Fruit fly (Drosophila melanogaster): ENCODE measurements around the gene CG33689.

The CG33689 gene

dm6 chr3L:16193851-16194709, 5.9 kb upstream of the CG33689 start (continued):
- TF ChIP-seq MESR4 (GFP tag; optimal IDR thresholded peaks at IDR 0.05) (no peak), CG4328 (GFP tag; optimal IDR thresholded peaks at IDR 0.05) (no peak), CG11093 (GFP tag; IDR thresholded peaks at IDR 0.05) (no peak), CG30403 (GFP tag; optimal IDR thresholded peaks at IDR 0.05) (no peak), tx (GFP tag; optimal IDR thresholded peaks at IDR 0.05) (no peak), usp (GFP tag; optimal IDR thresholded peaks at IDR 0.05) (no peak), Dip2 (GFP tag; IDR thresholded peaks at IDR 0.05) (no peak), fu2 (GFP tag; optimal IDR thresholded peaks at IDR 0.05) (no peak), NK7.1 (GFP tag; optimal IDR thresholded peaks at IDR 0.05) (no peak), CG5953 (GFP tag; IDR thresholded peaks at IDR 0.05) (no peak), tup (GFP tag; optimal IDR thresholded peaks at IDR 0.05) (no peak), ATbp (GFP tag; optimal IDR thresholded peaks at IDR 0.05) (peak; percentile 75), klu (GFP tag; IDR thresholded peaks at IDR 0.05) (no peak), CG18011 (GFP tag; optimal IDR thresholded peaks at IDR 0.05) (no peak), bab2 (GFP tag; optimal IDR thresholded peaks at IDR 0.05) (peak; percentile 13), croc (GFP tag; conservative IDR thresholded peaks at IDR 0.05) (0 out of 3 replicates have a peak, but pooled peaks have one; percentile 17), HLH4C (GFP tag; IDR thresholded peaks at IDR 0.05; ENCODE audit: partially characterized antibody) (no peak), nerfin-1 (tag; optimal IDR thresholded peaks at IDR 0.05) (no peak), CTCF (GFP tag; optimal IDR thresholded peaks at IDR 0.05) (peak; percentile 6), E2f1 (GFP tag; IDR thresholded peaks at IDR 0.05) (no peak), Mrtf (GFP tag; IDR thresholded peaks at IDR 0.05) (no peak), CG12942 (GFP tag; optimal IDR thresholded peaks at IDR 0.05) (no peak), org-1 (GFP tag; optimal IDR thresholded peaks at IDR 0.05) (peak; percentile 7), nerfin-2 (GFP tag; IDR thresholded peaks at IDR 0.05; ENCODE audit: partially characterized antibody) (no peak), ssp (GFP tag; IDR thresholded peaks at IDR 0.05) (no peak), crc (GFP tag; optimal IDR thresholded peaks at IDR 0.05) (no peak), Eip74EF (GFP tag; optimal IDR thresholded peaks at IDR 0.05) (no peak), CG14014 (GFP tag; IDR thresholded peaks at IDR 0.05) (no peak), Doc2 (GFP tag; IDR thresholded peaks at IDR 0.05) (no peak), dpn (GFP tag; optimal IDR thresholded peaks at IDR 0.05) (no peak), CG2199 (GFP tag; IDR thresholded peaks at IDR 0.05) (no peak), CG15479 (GFP tag; optimal IDR thresholded peaks at IDR 0.05) (no peak), tin (GFP tag; optimal IDR thresholded peaks at IDR 0.05) (no peak), CG34376 (GFP tag; optimal IDR thresholded peaks at IDR 0.05) (no peak), ewg (GFP tag; optimal IDR thresholded peaks at IDR 0.05) (peak; percentile 15), CG10979 (tag; optimal IDR thresholded peaks at IDR 0.05) (no peak), CG2712 (tag; optimal IDR thresholded peaks at IDR 0.05) (peak; percentile 23), Awh (GFP tag; IDR thresholded peaks at IDR 0.05) (0 out of 2 replicates have a peak, but pooled peaks have one; percentile 23), yki (optimal IDR thresholded peaks at IDR 0.05) (no peak), CG6683 (GFP tag; optimal IDR thresholded peaks at IDR 0.05) (no peak), CHES-1-like (GFP tag; optimal IDR thresholded peaks at IDR 0.05) (no peak), sna (GFP tag; IDR thresholded peaks at IDR 0.05; ENCODE audit: partially characterized antibody) (no peak), CG10565 (GFP tag; optimal IDR thresholded peaks at IDR 0.05) (no peak), CG4404 (GFP tag; IDR thresholded peaks at IDR 0.05) (no peak), Optix (GFP tag; IDR thresholded peaks at IDR 0.05) (no peak), CG30431 (GFP tag; optimal IDR thresholded peaks at IDR 0.05) (peak; percentile 21), CG16813 (GFP tag; IDR thresholded peaks at IDR 0.05; ENCODE audit: partially characterized antibody) (no peak), CG11085 (GFP tag; IDR thresholded peaks at IDR 0.05) (no peak), rib (GFP tag; IDR thresholded peaks at IDR 0.05) (no peak), CG33213 (GFP tag; optimal IDR thresholded peaks at IDR 0.05) (no peak), Fer3 (tag; optimal IDR thresholded peaks at IDR 0.05) (no peak)
